Worm (Caenorhabditis elegans) whole organism, late embryonic: ENCODE data around the gene sdc-3.
"Not testable (repeated sequence)": the region's sequence is repeated elsewhere in the genome, so short reads cannot be mapped to it uniquely, and the experiment has no call there.

Experiments
- C08G9.2 ChIP-seq: sonication (generic microtip); optimal IDR thresholded peaks from 2 replicates; lab custom pipeline; 2016; ENCODE audit warnings: mild to moderate bottlenecking, missing genetic modification characterization, moderate library complexity, missing compliant biosample characterization
- C38D4.7 ChIP-seq: fragments of 200-800 bp; sonication (Bioruptor generic); optimal IDR thresholded peaks from 2 replicates; lab custom pipeline; 2018; ENCODE audit warnings: mild to moderate bottlenecking, missing genetic modification characterization, moderate library complexity, missing compliant biosample characterization
- K02D7.2 ChIP-seq: sonication (generic microtip); optimal IDR thresholded peaks from 2 replicates; lab custom pipeline; 2017; ENCODE audit warnings: mild to moderate bottlenecking, missing genetic modification characterization, missing compliant biosample characterization
- T23F11.4 ChIP-seq: fragments of 200-800 bp; sonication (Bioruptor generic); optimal IDR thresholded peaks from 2 replicates; lab custom pipeline; 2018; ENCODE audit warnings: mild to moderate bottlenecking, missing genetic modification characterization, missing compliant biosample characterization
- ahr-1 ChIP-seq: sonication (generic microtip); optimal IDR thresholded peaks from 2 replicates; lab custom pipeline; 2016; ENCODE audit warnings: missing genetic modification characterization, missing compliant biosample characterization
- ama-1 ChIP-seq: fragments of 150-350 bp; optimal IDR thresholded peaks from 2 replicates; lab custom pipeline; 2014
- ceh-14 ChIP-seq: sonication (generic microtip); optimal IDR thresholded peaks from 2 replicates; lab custom pipeline; 2016; ENCODE audit warnings: missing genotype, missing genetic modification characterization, missing compliant biosample characterization
- ceh-18 ChIP-seq: sonication (generic microtip); optimal IDR thresholded peaks from 2 replicates; lab custom pipeline; 2016; ENCODE audit warnings: missing genetic modification characterization, missing compliant biosample characterization
- ceh-2 ChIP-seq: sonication (generic microtip); optimal IDR thresholded peaks from 2 replicates; lab custom pipeline; 2016; ENCODE audit warnings: missing genotype, missing genetic modification characterization, missing compliant biosample characterization
- ceh-22 ChIP-seq: sonication (generic microtip); optimal IDR thresholded peaks from 2 replicates; lab custom pipeline; 2017; ENCODE audit warnings: missing biosample characterization, missing genetic modification characterization
- ceh-24 ChIP-seq: sonication (generic microtip); optimal IDR thresholded peaks from 2 replicates; lab custom pipeline; 2016; ENCODE audit warnings: mild to moderate bottlenecking, missing genetic modification characterization, missing compliant biosample characterization
- che-1 ChIP-seq: sonication (generic microtip); optimal IDR thresholded peaks from 2 replicates; lab custom pipeline; 2016; ENCODE audit warnings: mild to moderate bottlenecking, missing genetic modification characterization, missing compliant biosample characterization
- ets-4 ChIP-seq: sonication (generic microtip); optimal IDR thresholded peaks from 2 replicates; lab custom pipeline; 2016; ENCODE audit warnings: missing genetic modification characterization, missing compliant biosample characterization
- fax-1 ChIP-seq: sonication (generic microtip); optimal IDR thresholded peaks from 2 replicates; lab custom pipeline; 2016; ENCODE audit warnings: missing genotype, missing genetic modification characterization, missing compliant biosample characterization
- fkh-10 ChIP-seq: fragments of 150-350 bp; optimal IDR thresholded peaks from 2 replicates; lab custom pipeline; 2014; ENCODE audit warnings: missing biosample characterization, missing genetic modification reagents, missing genetic modification characterization
- fkh-6 ChIP-seq: sonication (generic microtip); optimal IDR thresholded peaks from 2 replicates; lab custom pipeline; 2016; ENCODE audit warnings: missing genetic modification characterization, missing compliant biosample characterization
- gmeb-2 ChIP-seq: sonication (generic microtip); optimal IDR thresholded peaks from 2 replicates; lab custom pipeline; 2016; ENCODE audit warnings: missing genetic modification characterization, inconsistent platforms, missing compliant biosample characterization
- hlh-15 ChIP-seq: sonication (generic microtip); optimal IDR thresholded peaks from 2 replicates; lab custom pipeline; 2016; ENCODE audit warnings: missing genetic modification characterization, missing compliant biosample characterization
- hlh-8 ChIP-seq: sonication (generic microtip); optimal IDR thresholded peaks from 2 replicates; lab custom pipeline; 2016; ENCODE audit warnings: missing genotype, missing genetic modification characterization, missing compliant biosample characterization
- lim-6 ChIP-seq: sonication (generic microtip); optimal IDR thresholded peaks from 2 replicates; lab custom pipeline; 2016; ENCODE audit warnings: missing genetic modification characterization, missing compliant biosample characterization
- nfya-1 ChIP-seq: sonication (generic microtip); optimal IDR thresholded peaks from 2 replicates; lab custom pipeline; 2017; ENCODE audit warnings: missing genetic modification characterization, mild to moderate bottlenecking, missing compliant biosample characterization, antibody characterized with exemption, moderate library complexity
- nhr-11 ChIP-seq: fragments of 150-350 bp; optimal IDR thresholded peaks from 2 replicates; lab custom pipeline; 2014; ENCODE audit warnings: missing biosample characterization, missing genetic modification characterization
- nhr-232 ChIP-seq: sonication (generic microtip); optimal IDR thresholded peaks from 2 replicates; lab custom pipeline; 2016; ENCODE audit warnings: missing genetic modification characterization, missing compliant biosample characterization
- npax-4 ChIP-seq: sonication (generic microtip); optimal IDR thresholded peaks from 2 replicates; lab custom pipeline; 2016; ENCODE audit warnings: missing genetic modification characterization, missing compliant biosample characterization
- pag-3 ChIP-seq: sonication (generic microtip); optimal IDR thresholded peaks from 2 replicates; lab custom pipeline; 2016; ENCODE audit warnings: missing compliant biosample characterization, missing genetic modification characterization, borderline replicate concordance
- pax-1 ChIP-seq: fragments of 150-350 bp; optimal IDR thresholded peaks from 2 replicates; lab custom pipeline; 2014; ENCODE audit warnings: missing biosample characterization, missing genetic modification characterization
- pqm-1 ChIP-seq: sonication (generic microtip); optimal IDR thresholded peaks from 2 replicates; lab custom pipeline; 2016; ENCODE audit warnings: missing genetic modification characterization, missing compliant biosample characterization
- pros-1 ChIP-seq: fragments of 150-350 bp; optimal IDR thresholded peaks from 2 replicates; lab custom pipeline; 2014; ENCODE audit warnings: missing biosample characterization, missing genetic modification reagents, missing genetic modification characterization
- ref-2 ChIP-seq: sonication (generic microtip); optimal IDR thresholded peaks from 2 replicates; lab custom pipeline; 2016; ENCODE audit warnings: missing genetic modification characterization, missing compliant biosample characterization
- sdc-2 ChIP-seq: sonication (generic microtip); optimal IDR thresholded peaks from 2 replicates; lab custom pipeline; 2016; ENCODE audit warnings: missing genotype, missing genetic modification characterization, missing compliant biosample characterization
- ttx-3 ChIP-seq: sonication (generic microtip); optimal IDR thresholded peaks from 2 replicates; lab custom pipeline; 2016; ENCODE audit warnings: missing genetic modification reagents, missing genetic modification characterization, missing compliant biosample characterization
- unc-3 ChIP-seq, 2 experiments: fragments of 200-800 bp in 1 of 2; sonication (Bioruptor generic) in 1 of 2; sonication (generic microtip) in 1 of 2; conservative IDR thresholded peaks in 1 of 2; optimal IDR thresholded peaks in 1 of 2; 2 replicates each; pipeline versions ENCODE4 v1.3.6 to Lab custom; 2016 to 2022; ENCODE audit warnings: missing compliant biosample characterization in 2 of 2, missing genetic modification characterization in 2 of 2, missing genetic modification reagents in 1 of 2
- zip-5 ChIP-seq: sonication (generic microtip); optimal IDR thresholded peaks from 2 replicates; lab custom pipeline; 2016; ENCODE audit warnings: missing genetic modification characterization, missing compliant biosample characterization
- ztf-16 ChIP-seq: sonication (generic microtip); optimal IDR thresholded peaks from 2 replicates; lab custom pipeline; 2017; ENCODE audit warnings: missing genetic modification characterization, missing compliant biosample characterization

Gene sdc-3

ce11 chrV:15052368-15052767, 4.4 kb upstream of the sdc-3 start, which contains the start of the genes fbxa-82 and C25D7.5:
fbxa-82 (minus strand) TSS chrV:15052530.
C25D7.5 (plus strand) TSS chrV:15052650.
- TF ChIP-seq ceh-24 (tag; lab: Kevin White, UChicago) (no peak), pag-3 (tag; lab: Kevin White, UChicago) (no peak), npax-4 (tag; lab: Kevin White, UChicago) (no peak), sdc-2 (tag; lab: Kevin White, UChicago) (no peak), lim-6 (no peak), nhr-11 (tag; lab: Kevin White, UChicago) (no peak), ceh-18 (tag; lab: Kevin White, UChicago) (no peak), ztf-16 (tag; lab: Kevin White, UChicago) (no peak), ceh-14 (no peak)

- no peak for TF ChIP-seq nhr-232
Measured at ce11 chrV:15051720-15052119, 3.7 kb upstream of the sdc-3 start.

- not testable (repeated sequence) for TF ChIP-seq ceh-22 (tag; lab: Kevin White, UChicago); unc-3 (GFP tag; conservative IDR thresholded peaks at IDR 0.05; lab: Robert Waterston, UW); unc-3 (tag; optimal IDR thresholded peaks at IDR 0.05; lab: Kevin White, UChicago); nhr-11 (tag; lab: Kevin White, UChicago)
Measured at ce11 chrV:15036769-15037168, 11.2 kb downstream of the sdc-3 start, which contains the start of gene melo-3. melo-3 (minus strand) TSS chrV:15036869.

- TF ChIP-seq lim-6; nfya-1; sdc-2 (tag; lab: Kevin White, UChicago): not testable (repeated sequence)
Measured at ce11 chrV:15031373-15031772, 16.6 kb downstream of the sdc-3 start, which contains the start of gene cng-1. cng-1 (minus strand) TSS chrV:15031473.

ce11 chrV:15028896-15029519, 19.0 kb downstream of the sdc-3 start, which contains the start of gene F14H8.8:
F14H8.8 (plus strand) TSS chrV:15029469.
- TF ChIP-seq che-1 (tag; lab: Kevin White, UChicago) (no peak), lim-6 (no peak), ttx-3 (tag; lab: Kevin White, UChicago) (no peak), nhr-232 (no peak), C38D4.7 (GFP tag; lab: Kevin White, UChicago) (no peak), ceh-2 (no peak), sdc-2 (tag; lab: Kevin White, UChicago) (no peak), fax-1 (tag; lab: Kevin White, UChicago) (no peak), K02D7.2 (tag; lab: Kevin White, UChicago) (no peak), ahr-1 (tag; lab: Kevin White, UChicago) (no peak), gmeb-2 (tag; lab: Kevin White, UChicago) (no peak), ama-1 (no peak), fkh-10 (GFP tag; lab: Kevin White, UChicago) (no peak), pax-1 (no peak), hlh-15 (tag; lab: Kevin White, UChicago) (no peak), ceh-24 (tag; lab: Kevin White, UChicago) (no peak)

- TF ChIP-seq hlh-8 (tag; lab: Kevin White, UChicago) (no peak), fkh-6 (tag; lab: Kevin White, UChicago) (no peak), T23F11.4 (GFP tag; lab: Kevin White, UChicago) (no peak), lim-6 (no peak), che-1 (tag; lab: Kevin White, UChicago) (no peak), ttx-3 (tag; lab: Kevin White, UChicago) (no peak), C08G9.2 (tag; lab: Kevin White, UChicago) (no peak), pax-1 (no peak), zip-5 (no peak), fax-1 (tag; lab: Kevin White, UChicago) (no peak), npax-4 (tag; lab: Kevin White, UChicago) (no peak), nhr-11 (tag; lab: Kevin White, UChicago) (no peak), ama-1 (no peak), pros-1 (tag; lab: Kevin White, UChicago) (no peak), ets-4 (tag; lab: Kevin White, UChicago) (no peak), pqm-1 (tag; lab: Kevin White, UChicago) (no peak), ref-2 (no peak)
Measured at ce11 chrV:15023544-15023943, 24.5 kb downstream of the sdc-3 start, which contains the start of gene F14H8.4. F14H8.4 (plus strand) TSS chrV:15023844.
